Fruit fly (Drosophila melanogaster) S2 (cell line): ENCODE data around the gene CG13258.

Experiments
- CG8478 ChIP-seq: fragments of >200 bp; optimal IDR thresholded peaks from 2 replicates; lab custom pipeline; 2018
- CTCF ChIP-seq, 2 experiments: fragments of >200 bp; optimal IDR thresholded peaks; 2 replicates each; lab custom pipeline; 2018

DNA sequence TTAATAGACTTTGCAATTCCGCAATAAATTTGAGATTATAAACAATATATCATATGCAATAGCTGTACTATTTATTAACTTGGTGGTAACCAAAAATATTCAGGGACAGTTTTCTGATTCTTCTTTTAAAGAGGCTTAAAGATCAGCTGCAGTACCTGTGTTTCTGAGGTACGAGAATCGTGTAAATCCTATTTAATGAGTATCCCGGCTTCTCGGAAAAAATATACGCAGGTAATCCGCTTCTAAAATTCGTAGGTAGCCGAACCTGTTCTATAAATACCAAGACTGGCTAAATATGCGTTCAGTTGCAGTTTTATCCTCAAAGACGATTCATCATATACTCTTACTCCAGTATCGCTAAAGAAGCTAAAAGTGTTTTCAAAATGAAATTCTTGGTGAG is 36.8 kb upstream of the CG13258 start, which contains the start of gene CG4440:
- TF ChIP-seq CTCF (optimal IDR thresholded peaks at IDR 0.05; lab: Kevin White, UChicago), result no peak
- no peak for TF ChIP-seq CG8478 (lab: Kevin White, UChicago)
